Fruit fly (Drosophila melanogaster): ENCODE measurements around the gene CG43998.

dm6 chr3R:23887096-23887421 is 41.7 kb downstream of the CG43998 start:
- TF ChIP-seq psq (optimal IDR thresholded peaks at IDR 0.05) = no peak
- no peak for TF ChIP-seq ttk (optimal IDR thresholded peaks at IDR 0.05)
- TF ChIP-seq h (optimal IDR thresholded peaks at IDR 0.05) = no peak
- no peak for TF ChIP-seq insv (optimal IDR thresholded peaks at IDR 0.05)
- no peak for TF ChIP-seq Myc (optimal IDR thresholded peaks at IDR 0.05)
